Fruit fly (Drosophila melanogaster) whole organism, embryonic: ENCODE results near the gene CG2841.

Experiments
- Abd-B ChIP-seq: fragments of 200-800 bp; sonication (Bioruptor generic); optimal IDR thresholded peaks from 2 replicates; lab custom pipeline; 2018; ENCODE audit warnings: missing biosample characterization, mild to moderate bottlenecking, missing genetic modification characterization, moderate library complexity
- CG17328 ChIP-seq: fragments of 200-800 bp; sonication (Bioruptor generic); IDR thresholded peaks from 2 replicates; pipeline ENCODE4 v1.3.6; 2022; ENCODE audit warnings: missing biosample characterization, missing genetic modification characterization
- CG30403 ChIP-seq: fragments of 200-800 bp; sonication (Bioruptor generic); optimal IDR thresholded peaks from 3 replicates; lab custom pipeline; 2016; ENCODE audit warnings: missing biosample characterization, missing genetic modification characterization
- CG30431 ChIP-seq: fragments of 200-800 bp; sonication (Bioruptor generic); optimal IDR thresholded peaks from 2 replicates; lab custom pipeline; 2017; ENCODE audit warnings: missing biosample characterization, missing genetic modification characterization
- ERR ChIP-seq: fragments of 200-800 bp; sonication (Bioruptor generic); optimal IDR thresholded peaks from 2 replicates; lab custom pipeline; 2016; ENCODE audit warnings: missing biosample characterization, missing genetic modification characterization
- Lpt ChIP-seq: fragments of >200 bp; optimal IDR thresholded peaks from 2 replicates; lab custom pipeline; 2018; ENCODE audit warnings: missing biosample characterization, missing genetic modification characterization
- Ptx1 ChIP-seq: fragments of 200-800 bp; sonication (Bioruptor generic); IDR thresholded peaks from 2 replicates; pipeline ENCODE4 v1.3.6; 2022; ENCODE audit warnings: missing biosample characterization, missing genetic modification characterization
- Tbp ChIP-seq: fragments of >200 bp; optimal IDR thresholded peaks from 2 replicates; lab custom pipeline; 2018; ENCODE audit warnings: missing biosample characterization, missing genetic modification characterization
- Xbp1 ChIP-seq: fragments of 200-800 bp; sonication (Bioruptor generic); optimal IDR thresholded peaks from 3 replicates; lab custom pipeline; 2016; ENCODE audit warnings: missing biosample characterization, mild to moderate bottlenecking, missing genetic modification characterization
- pnt ChIP-seq: fragments of 200-800 bp; sonication (Bioruptor generic); optimal IDR thresholded peaks from 3 replicates; lab custom pipeline; 2016; ENCODE audit warnings: missing biosample characterization, missing genetic modification characterization
- toy ChIP-seq: fragments of 200-800 bp; sonication (Bioruptor generic); IDR thresholded peaks from 2 replicates; pipeline ENCODE4 v1.3.6; 2022; ENCODE audit warnings: missing biosample characterization, missing genetic modification characterization

DNA sequence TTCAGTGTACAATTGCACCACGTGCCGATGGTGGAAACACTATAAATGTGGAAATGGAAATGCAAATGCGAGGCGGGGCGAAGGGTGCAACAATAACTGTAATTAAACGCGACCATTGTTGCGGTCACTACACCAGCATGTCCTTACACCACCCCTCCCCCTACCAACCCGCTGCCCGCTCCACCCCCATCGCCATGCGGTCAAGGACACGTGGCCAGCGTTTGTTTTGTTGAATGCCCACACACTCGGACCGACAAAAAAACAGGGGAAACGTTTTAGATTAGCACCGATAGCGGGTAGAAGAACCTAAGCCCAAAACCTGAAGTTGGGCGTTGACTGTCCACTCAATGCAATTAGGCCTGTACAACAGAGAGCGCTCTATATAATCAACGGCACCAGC, 28.4 kb upstream of the CG2841 start:
- no peak for TF ChIP-seq toy
- TF ChIP-seq CG30431: no peak
- TF ChIP-seq ERR (GFP tag; lab: Kevin White, UChicago): no peak
- no peak for TF ChIP-seq Abd-B (GFP tag; lab: Kevin White, UChicago)
- TF ChIP-seq Tbp (GFP tag; lab: Kevin White, UChicago): no peak
- no peak for TF ChIP-seq CG30403 (GFP tag; lab: Kevin White, UChicago)
- no peak for TF ChIP-seq CG17328 (GFP tag; lab: Robert Waterston, UW)
- TF ChIP-seq pnt (GFP tag; lab: Kevin White, UChicago): no peak
- TF ChIP-seq Ptx1: no peak
- TF ChIP-seq Lpt (GFP tag; lab: Kevin White, UChicago): no peak
- no peak for TF ChIP-seq Xbp1
